Fruit fly (Drosophila melanogaster) whole organism: ENCODE data around the gene gro.

Experiments
- CG8478 ChIP-seq: fragments of >200 bp; optimal IDR thresholded peaks from 2 replicates; lab custom pipeline; 2018; ENCODE audit warnings: inconsistent platforms
- psq ChIP-seq: fragments of >200 bp; optimal IDR thresholded peaks from 2 replicates; lab custom pipeline; 2017

DNA sequence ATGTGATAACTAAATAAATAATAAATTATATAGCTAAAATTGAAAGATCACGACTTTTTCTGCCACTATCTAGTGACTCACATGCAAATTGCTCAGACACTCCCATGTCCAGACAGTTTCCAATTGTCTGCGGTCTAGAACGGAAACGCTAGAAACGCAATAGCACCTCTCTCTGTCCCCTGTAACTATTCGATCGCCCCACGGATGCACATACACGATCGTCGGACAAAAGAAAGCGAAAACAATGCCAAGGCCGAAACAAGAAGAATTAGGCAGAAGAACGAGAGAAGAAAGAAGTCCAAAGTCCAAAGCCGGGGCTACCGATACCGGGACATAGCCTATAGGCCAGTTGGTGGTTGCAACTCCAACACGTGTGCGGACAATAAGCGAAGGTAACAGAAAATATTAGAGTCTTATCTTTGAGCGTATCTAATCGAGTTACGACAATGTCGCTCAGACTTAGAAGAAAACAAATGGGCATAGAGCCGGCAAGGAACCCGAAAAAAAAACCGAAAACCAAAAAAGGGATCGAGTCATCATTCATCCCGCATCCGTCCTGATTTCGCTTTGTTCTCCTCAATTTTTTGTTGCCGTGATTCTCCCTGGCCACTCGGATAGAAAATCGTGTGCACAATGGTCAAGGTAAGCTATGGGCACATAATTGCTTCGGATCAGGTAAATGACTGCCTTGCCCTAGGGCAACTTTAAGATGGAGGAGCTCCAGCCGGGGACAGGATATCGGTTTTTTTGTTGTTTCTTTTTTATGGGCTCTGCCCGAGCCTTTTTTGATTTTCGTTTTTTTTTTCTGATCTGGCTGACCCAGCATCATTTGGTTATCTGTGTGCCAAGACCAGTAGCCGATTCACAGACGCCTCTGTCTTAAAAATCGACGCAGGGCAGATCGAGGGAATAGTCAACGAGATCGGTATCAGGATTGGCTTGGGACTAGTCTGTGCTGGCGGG lies 40.5 kb upstream of the gro start:
- TF ChIP-seq CG8478 (no peak), psq (no peak)
